Worm (Caenorhabditis elegans): ENCODE results near the gene wee-1.3.
A peak's percentile ranks its signal among the peaks of the same experiment; 100 is the strongest.

Gene wee-1.3

DNA sequence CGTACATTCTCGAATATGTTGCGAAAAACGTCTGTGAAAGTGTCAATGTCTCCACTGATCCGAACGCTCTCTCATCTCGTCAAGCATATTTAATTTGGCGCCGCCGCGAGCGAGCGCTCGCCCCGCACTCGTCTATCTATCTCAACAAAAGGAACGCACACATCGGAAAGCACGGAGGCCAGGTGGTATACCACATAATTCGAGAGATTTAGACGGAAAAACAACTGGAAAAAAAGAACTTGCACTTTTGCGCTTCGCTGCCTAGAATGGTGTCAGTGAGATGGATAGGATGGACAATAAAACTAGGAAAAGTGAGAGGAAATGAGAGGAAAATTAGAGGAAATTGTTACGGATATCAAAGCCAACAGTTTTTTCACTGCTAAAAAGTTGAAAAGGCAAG lies 12.9 kb upstream of the wee-1.3 start:
- TF ChIP-seq mdl-1 (tag; optimal IDR thresholded peaks at IDR 0.05) (peak in 1 of 2 experiments; percentile 45), daf-19 (GFP tag; conservative IDR thresholded peaks at IDR 0.05) (no peak), nhr-28 (tag; optimal IDR thresholded peaks at IDR 0.05) (peak; percentile 24), dpl-1 (GFP tag; optimal IDR thresholded peaks at IDR 0.05) (no peak), dmd-8 (GFP tag; IDR thresholded peaks at IDR 0.05) (no peak), hlh-11 (tag; optimal IDR thresholded peaks at IDR 0.05) (peak; percentile 12), aha-1 (tag) (peak; percentile 49), lir-3 (tag; optimal IDR thresholded peaks at IDR 0.05) (no peak), mxl-3 (GFP tag; optimal IDR thresholded peaks at IDR 0.05) (peak; percentile 55), ama-1 (optimal IDR thresholded peaks at IDR 0.05) (no peak), tra-1 (GFP tag; IDR thresholded peaks at IDR 0.05) (0 out of 2 replicates have a peak, but pooled peaks have one; percentile 65)

DNA sequence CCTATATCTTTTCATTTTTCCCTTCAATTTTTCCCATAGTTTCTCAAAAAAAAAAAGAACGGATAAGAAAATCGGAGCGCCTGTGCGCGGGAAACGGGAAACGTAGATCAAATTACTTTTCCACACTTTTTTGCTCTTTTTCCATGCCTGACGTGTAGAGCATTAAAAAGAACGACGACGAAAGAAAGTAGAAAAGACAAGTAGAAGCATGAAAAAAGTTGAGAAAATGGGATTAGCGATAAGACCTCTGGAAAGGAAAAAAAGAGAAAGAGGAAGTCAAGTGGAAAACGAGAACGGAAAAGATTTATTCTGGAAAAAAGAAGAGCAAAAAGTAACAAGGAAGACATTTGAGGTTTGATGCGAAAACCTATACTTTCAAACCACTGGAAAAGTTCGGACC lies 12.2 kb upstream of the wee-1.3 start:
- TF ChIP-seq tag-97 (GFP tag; IDR thresholded peaks at IDR 0.05) (no peak), T20F7.1 (GFP tag; optimal IDR thresholded peaks at IDR 0.05) (no peak), ctbp-1 (GFP tag; IDR thresholded peaks at IDR 0.05) (0 out of 2 replicates have a peak, but pooled peaks have one; percentile 20), lsy-2 (tag; optimal IDR thresholded peaks at IDR 0.05) (peak in 1 of 2 experiments; percentile 1), fkh-10 (GFP tag; optimal IDR thresholded peaks at IDR 0.05) (peak; percentile 83), aly-2 (tag; optimal IDR thresholded peaks at IDR 0.05) (no peak), zag-1 (tag; optimal IDR thresholded peaks at IDR 0.05) (no peak), mdt-29 (GFP tag; IDR thresholded peaks at IDR 0.05) (no peak), nhr-76 (tag; optimal IDR thresholded peaks at IDR 0.05) (no peak), ces-1 (GFP tag; optimal IDR thresholded peaks at IDR 0.05) (peak; percentile 64)

DNA sequence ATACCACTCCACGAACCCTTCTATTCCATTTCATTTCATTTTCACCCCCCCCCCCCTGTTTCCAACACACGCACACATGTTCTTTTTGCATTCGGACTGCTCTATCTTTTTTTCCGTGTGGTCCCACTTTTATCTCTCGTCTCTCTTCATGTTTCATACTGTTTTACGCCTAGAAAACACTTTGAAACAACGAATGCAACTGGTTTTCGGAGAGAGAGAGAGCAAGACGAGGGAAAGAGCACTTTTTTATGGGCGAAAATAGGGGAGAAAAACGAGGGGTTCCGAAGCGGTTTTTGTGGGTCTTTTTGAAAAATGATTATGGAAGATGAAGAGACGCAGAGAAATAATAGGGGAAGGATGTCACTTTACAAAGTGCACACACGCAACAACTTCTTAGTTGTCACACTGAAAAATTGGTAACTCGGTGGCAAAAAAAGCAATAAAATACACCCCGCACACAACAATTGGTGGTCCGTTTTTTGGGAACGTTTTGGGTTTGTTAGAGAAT lies 11.0 kb upstream of the wee-1.3 start:
- TF ChIP-seq cey-2 (tag; optimal IDR thresholded peaks at IDR 0.05; ENCODE audit: borderline replicate concordance, insufficient read depth) (no peak), nhr-10 (tag; optimal IDR thresholded peaks at IDR 0.05) (no peak), hif-1 (tag; optimal IDR thresholded peaks at IDR 0.05) (no peak), hmg-1.1 (GFP tag; IDR thresholded peaks at IDR 0.05) (0 out of 2 replicates have a peak, but pooled peaks have one; percentile 38), tra-1 (GFP tag; IDR thresholded peaks at IDR 0.05) (0 out of 2 replicates have a peak, but pooled peaks have one; percentile 42), arid-1 (GFP tag; conservative IDR thresholded peaks at IDR 0.05) (no peak), ces-1 (GFP tag; optimal IDR thresholded peaks at IDR 0.05) (no peak), mes-2 (tag; optimal IDR thresholded peaks at IDR 0.05; ENCODE audit: poor library complexity, severe bottlenecking) (no peak), lir-3 (tag; optimal IDR thresholded peaks at IDR 0.05) (no peak), zfp-2 (tag; optimal IDR thresholded peaks at IDR 0.05) (no peak), lsy-2 (tag; optimal IDR thresholded peaks at IDR 0.05) (peak in 1 of 2 experiments; percentile 6), nhr-48 (tag; optimal IDR thresholded peaks at IDR 0.05) (no peak), unc-62 (GFP tag; optimal IDR thresholded peaks at IDR 0.05 in 1 of 2) (peak in 1 of 2 experiments; percentile 32), unc-62 (tag; optimal IDR thresholded peaks at IDR 0.05) (no peak), skn-1 (tag; optimal IDR thresholded peaks at IDR 0.05) (no peak), dmd-8 (GFP tag; IDR thresholded peaks at IDR 0.05) (no peak), lin-1 (GFP tag; IDR thresholded peaks at IDR 0.05) (no peak), mdt-29 (GFP tag; IDR thresholded peaks at IDR 0.05) (no peak), R02D3.7 (tag; optimal IDR thresholded peaks at IDR 0.05) (no peak), madf-5 (GFP tag; IDR thresholded peaks at IDR 0.05) (no peak), egl-43 (GFP tag; IDR thresholded peaks at IDR 0.05) (0 out of 2 replicates have a peak, but pooled peaks have one; percentile 10), hlh-11 (tag; optimal IDR thresholded peaks at IDR 0.05) (peak; percentile 12), vab-7 (GFP tag; IDR thresholded peaks at IDR 0.05) (no peak), mep-1 (tag; optimal IDR thresholded peaks at IDR 0.05) (no peak), pqm-1 (tag; optimal IDR thresholded peaks at IDR 0.05) (no peak), nhr-237 (tag; optimal IDR thresholded peaks at IDR 0.05) (no peak), zag-1 (tag; optimal IDR thresholded peaks at IDR 0.05) (no peak), nhr-11 (tag; optimal IDR thresholded peaks at IDR 0.05) (peak; percentile 8), Y48G9A.11 (GFP tag; IDR thresholded peaks at IDR 0.05) (no peak)

Measured in whole organism, L4 larva.